Fruit fly (Drosophila melanogaster): ENCODE measurements around the gene CG11885.
A peak's percentile ranks its signal among the peaks of the same experiment; 100 is the strongest.

The CG11885 gene

DNA sequence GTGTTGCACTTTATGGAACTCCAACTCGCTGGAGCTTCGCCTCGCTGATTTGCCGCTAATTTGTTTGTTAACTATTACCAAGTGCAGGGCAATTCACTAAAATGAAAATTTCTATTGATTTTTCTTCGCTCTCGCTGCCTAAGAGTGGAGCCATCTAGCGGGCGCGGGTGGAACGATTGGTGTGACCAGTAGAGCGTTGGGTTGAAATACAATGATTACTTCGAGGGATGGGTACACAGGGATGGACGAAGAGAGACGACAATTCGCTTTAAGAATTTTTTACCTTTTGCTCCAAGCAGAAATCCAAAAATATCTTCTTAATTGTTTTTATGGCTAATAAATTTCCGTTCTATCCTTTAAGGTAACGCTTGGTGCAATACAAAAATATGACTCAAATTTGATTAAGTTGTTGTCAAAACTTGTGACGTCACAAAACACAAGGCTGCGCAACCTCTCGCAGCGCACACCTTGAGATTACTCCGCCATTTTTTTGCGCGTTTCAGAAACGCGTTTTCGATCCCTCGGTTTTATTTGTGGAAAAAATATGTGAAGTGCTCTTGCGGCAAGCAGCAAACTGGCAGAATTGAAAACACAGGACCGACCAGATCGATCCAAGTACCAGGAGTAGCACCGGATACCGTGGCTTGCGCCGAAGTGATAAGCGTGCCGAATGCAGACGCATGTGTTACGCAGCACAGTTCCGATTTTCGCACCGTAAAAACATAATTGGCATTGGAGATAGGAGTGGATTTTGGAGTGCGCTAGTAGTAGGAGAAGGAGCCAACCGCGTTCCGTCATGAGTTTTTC, 6.5 kb downstream of the CG11885 start, which contains the start of the genes AP-2alpha and ebi (continued):
- no peak for TF ChIP-seq Smox (GFP tag; optimal IDR thresholded peaks at IDR 0.05)
- peak; percentile 79 for TF ChIP-seq fkh (GFP tag; optimal IDR thresholded peaks at IDR 0.05)
- peak; percentile 47 to 78 for TF ChIP-seq salr (GFP tag; optimal IDR thresholded peaks at IDR 0.05)
- peak; percentile 88 for TF ChIP-seq CG32006 (GFP tag; optimal IDR thresholded peaks at IDR 0.05)
- peak; percentile 77 for TF ChIP-seq CG15336 (GFP tag; IDR thresholded peaks at IDR 0.05)
- TF ChIP-seq Blimp-1 (GFP tag; optimal IDR thresholded peaks at IDR 0.05), result peak; percentile 38
- TF ChIP-seq acj6 (GFP tag; optimal IDR thresholded peaks at IDR 0.05), result peak; percentile 85
- TF ChIP-seq achi (GFP tag; optimal IDR thresholded peaks at IDR 0.05), result peak; percentile 87
- TF ChIP-seq CG4318 (GFP tag; optimal IDR thresholded peaks at IDR 0.05), result no peak
- TF ChIP-seq CG6163 (GFP tag; IDR thresholded peaks at IDR 0.05), result peak; percentile 80
- TF ChIP-seq CG8319 (GFP tag; optimal IDR thresholded peaks at IDR 0.05), result peak; percentile 71
- TF ChIP-seq CG8119 (GFP tag; IDR thresholded peaks at IDR 0.05), result peak; percentile 83
- peak; percentile 92 for TF ChIP-seq Sox15 (GFP tag; optimal IDR thresholded peaks at IDR 0.05)
- no peak for TF ChIP-seq Eip93F (GFP tag; optimal IDR thresholded peaks at IDR 0.05)
- peak; percentile 64 for TF ChIP-seq Gug (GFP tag; IDR thresholded peaks at IDR 0.05)
- peak; percentile 92 for TF ChIP-seq esn (GFP tag; optimal IDR thresholded peaks at IDR 0.05)
- TF ChIP-seq CG31627 (GFP tag; optimal IDR thresholded peaks at IDR 0.05), result peak; percentile 97
- peak; percentile 61 for TF ChIP-seq CG10669 (GFP tag; optimal IDR thresholded peaks at IDR 0.05)
- TF ChIP-seq pdm3 (GFP tag; optimal IDR thresholded peaks at IDR 0.05), result peak; percentile 94
- TF ChIP-seq fd59A (GFP tag; optimal IDR thresholded peaks at IDR 0.05), result peak; percentile 78
- peak; percentile 67 for TF ChIP-seq CG7368 (GFP tag; optimal IDR thresholded peaks at IDR 0.05)
- TF ChIP-seq Eip78C (GFP tag), result peak; percentile 95
- no peak for TF ChIP-seq CG6276 (GFP tag; optimal IDR thresholded peaks at IDR 0.05)
- TF ChIP-seq lz (GFP tag; optimal IDR thresholded peaks at IDR 0.05), result peak; percentile 94
- TF ChIP-seq CG34406 (GFP tag; optimal IDR thresholded peaks at IDR 0.05), result peak; percentile 81
- peak; percentile 82 for TF ChIP-seq CG3919 (GFP tag; optimal IDR thresholded peaks at IDR 0.05)
- peak; percentile 84 for TF ChIP-seq CG6792 (GFP tag; optimal IDR thresholded peaks at IDR 0.05)

DNA sequence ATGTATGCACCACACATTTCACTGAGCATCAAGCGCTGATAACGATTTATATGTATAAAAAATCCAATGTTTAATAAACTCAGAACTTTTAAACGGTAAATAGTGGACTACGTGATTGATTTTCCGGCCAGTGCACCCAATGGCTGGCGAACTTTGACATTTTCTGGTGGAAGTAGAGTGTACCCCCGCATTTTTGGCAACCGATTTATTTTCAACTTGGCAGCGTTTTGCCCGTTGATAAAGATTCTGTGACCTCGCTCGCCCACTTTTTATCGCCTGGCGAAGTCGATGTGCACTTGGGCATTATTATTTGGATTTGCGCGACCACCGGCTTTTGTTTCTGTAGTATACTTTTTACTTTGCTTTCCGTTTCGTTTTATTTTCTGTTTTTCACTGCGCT, 7.4 kb downstream of the CG11885 start:
- TF ChIP-seq CG6163 (GFP tag; IDR thresholded peaks at IDR 0.05), result 0 out of 3 replicates have a peak, but pooled peaks have one; percentile 5
- no peak for TF ChIP-seq CG6276 (GFP tag; optimal IDR thresholded peaks at IDR 0.05)
- TF ChIP-seq Hr4 (GFP tag; optimal IDR thresholded peaks at IDR 0.05), result no peak
- peak; percentile 94 for TF ChIP-seq svp (GFP tag)
- no peak for TF ChIP-seq lz (GFP tag; optimal IDR thresholded peaks at IDR 0.05)
- no peak for TF ChIP-seq CG8632 (GFP tag; optimal IDR thresholded peaks at IDR 0.05)
- no peak for TF ChIP-seq CG6808 (GFP tag; optimal IDR thresholded peaks at IDR 0.05)
- no peak for TF ChIP-seq CG8119 (GFP tag; IDR thresholded peaks at IDR 0.05)

DNA sequence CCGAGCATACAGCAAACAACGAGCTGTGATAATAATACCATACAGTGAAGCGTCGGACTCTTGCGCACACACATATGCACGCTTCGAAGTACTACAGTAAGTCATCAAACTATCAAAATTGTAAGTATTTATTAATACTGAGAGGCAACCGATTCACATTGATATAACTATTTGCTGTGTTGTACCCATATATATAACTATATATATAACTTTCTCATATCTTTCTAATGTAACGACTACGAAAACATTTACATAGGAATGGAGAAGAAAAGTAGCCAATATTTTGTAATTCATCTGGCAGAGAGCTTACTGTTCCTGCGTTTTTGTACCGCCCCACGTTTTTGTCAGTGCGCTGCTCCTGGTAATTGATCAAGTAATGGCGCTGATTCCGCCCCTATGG, 8.3 kb downstream of the CG11885 start:
- TF ChIP-seq CG15336 (GFP tag; IDR thresholded peaks at IDR 0.05) (peak; percentile 66), CG6854 (GFP tag; optimal IDR thresholded peaks at IDR 0.05) (no peak), CG8119 (GFP tag; IDR thresholded peaks at IDR 0.05) (peak; percentile 70), CG11762 (GFP tag; optimal IDR thresholded peaks at IDR 0.05; ENCODE audit: insufficient read depth) (peak; percentile 26), CG11294 (GFP tag; IDR thresholded peaks at IDR 0.05) (peak; percentile 14; the same call in 1 of the 2 replicates), CG8632 (GFP tag; optimal IDR thresholded peaks at IDR 0.05) (no peak), salr (GFP tag; optimal IDR thresholded peaks at IDR 0.05) (peak in 1 of 2 experiments; percentile 41), dac (GFP tag; optimal IDR thresholded peaks at IDR 0.05) (peak; percentile 3), fd59A (GFP tag; optimal IDR thresholded peaks at IDR 0.05) (peak; percentile 22), Hr4 (GFP tag; optimal IDR thresholded peaks at IDR 0.05) (peak; percentile 81), Hr38 (GFP tag; optimal IDR thresholded peaks at IDR 0.05) (no peak), CG3032 (tag; optimal IDR thresholded peaks at IDR 0.05) (peak; percentile 42)

Measured in whole organism, prepupa.